Worm (Caenorhabditis elegans): ENCODE measurements around the gene F22B8.3.

- no peak for TF ChIP-seq nhr-77 (tag; optimal IDR thresholded peaks at IDR 0.05)
- no peak for TF ChIP-seq pqm-1 (tag; optimal IDR thresholded peaks at IDR 0.05)
- TF ChIP-seq unc-62 (GFP tag; optimal IDR thresholded peaks at IDR 0.05): no peak
- no peak for TF ChIP-seq ztf-4 (tag; optimal IDR thresholded peaks at IDR 0.05)
- no peak for TF ChIP-seq nhr-84 (tag; optimal IDR thresholded peaks at IDR 0.05)
- no peak for TF ChIP-seq nhr-47 (tag; optimal IDR thresholded peaks at IDR 0.05)
- no peak for TF ChIP-seq ztf-11 (tag; optimal IDR thresholded peaks at IDR 0.05)
- no peak for TF ChIP-seq fos-1 (tag; optimal IDR thresholded peaks at IDR 0.05)
- TF ChIP-seq elt-3 (tag; optimal IDR thresholded peaks at IDR 0.05): no peak
- no peak for TF ChIP-seq mab-9 (GFP tag; IDR thresholded peaks at IDR 0.05)
- TF ChIP-seq nhr-85 (tag): no peak
- TF ChIP-seq ama-1 (optimal IDR thresholded peaks at IDR 0.05): no peak
- no peak for TF ChIP-seq zip-4 (GFP tag; optimal IDR thresholded peaks at IDR 0.05)
Measured at ce11 chrV:16058872-16059271, 31.9 kb upstream of the F22B8.3 start, which contains the start of gene F14H3.6.

All from whole organism, L1 larva.